Worm (Caenorhabditis elegans): ENCODE measurements around the gene sre-49.
A peak's percentile ranks its signal among the peaks of the same experiment; 100 is the strongest.

The sre-49 gene

ce11 chrII:12339152-12339551 is 20.5 kb downstream of the sre-49 start (continued):
- no peak for TF ChIP-seq unc-62 (GFP tag; optimal IDR thresholded peaks at IDR 0.05 in 1 of 2)
- no peak for TF ChIP-seq unc-62 (tag; optimal IDR thresholded peaks at IDR 0.05)
- no peak for TF ChIP-seq nhr-237 (tag; optimal IDR thresholded peaks at IDR 0.05)
- peak; percentile 71 for TF ChIP-seq dve-1 (tag; optimal IDR thresholded peaks at IDR 0.05; ENCODE audit: insufficient read depth)
- 0 out of 4 replicates have a peak, but pooled peaks of 1 of the 2 experiments have one; percentile 17 for TF ChIP-seq madf-5 (GFP tag; IDR thresholded peaks at IDR 0.05)
- no peak for TF ChIP-seq jun-1 (tag; optimal IDR thresholded peaks at IDR 0.05)
- TF ChIP-seq Y5F2A.4 (GFP tag; optimal IDR thresholded peaks at IDR 0.05): no peak
- TF ChIP-seq saeg-2 (GFP tag; IDR thresholded peaks at IDR 0.05): no peak
- TF ChIP-seq lin-1 (GFP tag; IDR thresholded peaks at IDR 0.05): no peak
- TF ChIP-seq D1046.2 (GFP tag; IDR thresholded peaks at IDR 0.05): no peak
- no peak for TF ChIP-seq daf-12 (tag; optimal IDR thresholded peaks at IDR 0.05)
- no peak for TF ChIP-seq nhr-10 (tag; optimal IDR thresholded peaks at IDR 0.05)
- no peak for TF ChIP-seq vab-7 (GFP tag; IDR thresholded peaks at IDR 0.05)
- no peak for TF ChIP-seq daf-19 (GFP tag; conservative IDR thresholded peaks at IDR 0.05)
- TF ChIP-seq daf-16 (GFP tag; optimal IDR thresholded peaks at IDR 0.05): no peak
- peak; percentile 53 for TF ChIP-seq daf-16 (tag; optimal IDR thresholded peaks at IDR 0.05)
- TF ChIP-seq spr-1 (tag; optimal IDR thresholded peaks at IDR 0.05): no peak
- TF ChIP-seq sdz-12 (GFP tag; optimal IDR thresholded peaks at IDR 0.05): no peak
- TF ChIP-seq set-16 (GFP tag; IDR thresholded peaks at IDR 0.05): no peak
- TF ChIP-seq ceh-20 (GFP tag; IDR thresholded peaks at IDR 0.05): no peak
- no peak for TF ChIP-seq lir-3 (tag; optimal IDR thresholded peaks at IDR 0.05)
- no peak for TF ChIP-seq nhr-41 (GFP tag; IDR thresholded peaks at IDR 0.05)
- TF ChIP-seq ceh-82 (tag; optimal IDR thresholded peaks at IDR 0.05): no peak
- no peak for TF ChIP-seq spr-3 (GFP tag; optimal IDR thresholded peaks at IDR 0.05)
- no peak for TF ChIP-seq arid-1 (GFP tag; conservative IDR thresholded peaks at IDR 0.05)
- no peak for TF ChIP-seq Y48G9A.11 (GFP tag; IDR thresholded peaks at IDR 0.05)
- no peak for TF ChIP-seq egl-27 (tag; optimal IDR thresholded peaks at IDR 0.05)
- TF ChIP-seq tag-97 (GFP tag; IDR thresholded peaks at IDR 0.05): no peak
- peak; percentile 43 for TF ChIP-seq nhr-6 (tag; optimal IDR thresholded peaks at IDR 0.05)
- no peak for TF ChIP-seq nhr-111 (GFP tag; optimal IDR thresholded peaks at IDR 0.05)
- TF ChIP-seq fkh-10 (GFP tag; optimal IDR thresholded peaks at IDR 0.05): no peak
- TF ChIP-seq tra-1 (GFP tag; IDR thresholded peaks at IDR 0.05): no peak
- TF ChIP-seq nhr-11 (tag; optimal IDR thresholded peaks at IDR 0.05): no peak
- no peak for TF ChIP-seq F10B5.3 (tag; optimal IDR thresholded peaks at IDR 0.05)
- TF ChIP-seq fos-1 (tag; optimal IDR thresholded peaks at IDR 0.05): no peak
- peak; percentile 66 for TF ChIP-seq nhr-28 (tag; optimal IDR thresholded peaks at IDR 0.05)
- peak; percentile 43 for TF ChIP-seq dpl-1 (GFP tag; optimal IDR thresholded peaks at IDR 0.05)
- TF ChIP-seq T26A8.4 (GFP tag; IDR thresholded peaks at IDR 0.05): no peak
- TF ChIP-seq nhr-48 (tag; optimal IDR thresholded peaks at IDR 0.05): no peak

- TF ChIP-seq zip-2 (tag; optimal IDR thresholded peaks at IDR 0.05) (no peak), dve-1 (tag; optimal IDR thresholded peaks at IDR 0.05; ENCODE audit: insufficient read depth) (no peak), F49E8.2 (tag; optimal IDR thresholded peaks at IDR 0.05; ENCODE audit: borderline replicate concordance) (no peak)
These were observed 21.0 kb downstream of the sre-49 start, which contains the start of gene sop-2 for ce11 chrII:12339644-12340043. Gene sop-2 (plus strand): TSS chrII:12339944.

All from whole organism, L4 larva.